Fruit fly (Drosophila melanogaster) whole organism, pupa: ENCODE measurements around the gene CG33489.

ENCODE experiments used
- CG10348 ChIP-seq: fragments of 200-800 bp; sonication (Bioruptor generic); IDR thresholded peaks from 2 replicates; pipeline ENCODE4 v1.3.6; 2022; ENCODE audit warnings: missing biosample characterization, missing genetic modification characterization
- CG12605 ChIP-seq: fragments of 200-800 bp; sonication (Bioruptor generic); IDR thresholded peaks from 2 replicates; pipeline ENCODE4 v1.3.6; 2022; ENCODE audit warnings: missing biosample characterization, missing genetic modification characterization
- CG13204 ChIP-seq: fragments of 200-800 bp; sonication (Bioruptor generic); optimal IDR thresholded peaks from 2 replicates; lab custom pipeline; 2018; ENCODE audit warnings: missing biosample characterization, mild to moderate bottlenecking, missing genetic modification characterization, moderate library complexity
- CG34367 ChIP-seq: fragments of 200-800 bp; sonication (Bioruptor generic); optimal IDR thresholded peaks from 2 replicates; lab custom pipeline; 2018; ENCODE audit warnings: missing biosample characterization, mild to moderate bottlenecking, missing genetic modification characterization
- CG8159 ChIP-seq: fragments of 200-800 bp; sonication (Bioruptor generic); optimal IDR thresholded peaks from 3 replicates; lab custom pipeline; 2018; ENCODE audit warnings: missing biosample characterization, mild to moderate bottlenecking, missing genetic modification characterization, moderate library complexity
- CG8301 ChIP-seq: fragments of 200-800 bp; sonication (Bioruptor generic); optimal IDR thresholded peaks from 2 replicates; lab custom pipeline; 2018; ENCODE audit warnings: missing biosample characterization, mild to moderate bottlenecking, missing genetic modification characterization
- CG9948 ChIP-seq: fragments of 200-800 bp; sonication (Bioruptor generic); optimal IDR thresholded peaks from 2 replicates; lab custom pipeline; 2018; ENCODE audit warnings: missing biosample characterization, mild to moderate bottlenecking, missing genetic modification characterization, moderate library complexity
- fd96Ca ChIP-seq: fragments of 200-800 bp; sonication (Bioruptor generic); IDR thresholded peaks from 3 replicates; pipeline ENCODE4 v1.3.6; 2022; ENCODE audit warnings: missing biosample characterization, missing genetic modification characterization
- rn ChIP-seq: fragments of 200-800 bp; sonication (Bioruptor generic); IDR thresholded peaks from 2 replicates; pipeline ENCODE4 v1.3.6; 2022; ENCODE audit warnings: missing biosample characterization, missing genetic modification characterization

- no peak for TF ChIP-seq fd96Ca (GFP tag; lab: Robert Waterston, UW)
- TF ChIP-seq CG12605 (GFP tag; lab: Robert Waterston, UW) = no peak
- TF ChIP-seq CG9948 (tag; lab: Kevin White, UChicago) = peak; percentile 38
- peak; percentile 52 for TF ChIP-seq CG8159 (tag; lab: Kevin White, UChicago)
- peak; percentile 29 for TF ChIP-seq CG13204 (GFP tag; lab: Kevin White, UChicago)
- no peak for TF ChIP-seq rn
- peak; percentile 18 for TF ChIP-seq CG34367 (tag; lab: Kevin White, UChicago)
- no peak for TF ChIP-seq CG8301 (tag; lab: Kevin White, UChicago)
- TF ChIP-seq CG10348 = no peak
These were observed 22.4 kb upstream of the CG33489 start for dm6 chr3L:11599255-11599654.
